Worm (Caenorhabditis elegans) whole organism, L4 larva: Measurements from ENCODE around the gene ttn-1.

Experiments
- F37D6.2 ChIP-seq: sonication (generic microtip); optimal IDR thresholded peaks from 2 replicates; lab custom pipeline; 2016; ENCODE audit warnings: mild to moderate bottlenecking, missing genetic modification characterization, missing compliant biosample characterization
- T20F7.1 ChIP-seq: fragments of 200-800 bp; sonication (Bioruptor generic); optimal IDR thresholded peaks from 2 replicates; lab custom pipeline; 2018; ENCODE audit warnings: mild to moderate bottlenecking, missing genetic modification characterization, missing compliant biosample characterization
- Y105C5A.15 ChIP-seq: fragments of 200-800 bp; sonication (Bioruptor generic); IDR thresholded peaks from 2 replicates; pipeline ENCODE4 v1.3.6; 2022; ENCODE audit warnings: missing genetic modification characterization, missing compliant biosample characterization
- Y48G9A.11 ChIP-seq: fragments of 200-800 bp; sonication (Bioruptor generic); IDR thresholded peaks from 2 replicates; pipeline ENCODE4 v1.3.6; 2022; ENCODE audit warnings: missing genetic modification reagents, missing genetic modification characterization, missing compliant biosample characterization
- aha-1 ChIP-seq: fragments of 150-350 bp; peaks from one replicate; lab custom pipeline; 2014; ENCODE audit warnings: missing biosample characterization, missing genetic modification characterization
- ama-1 ChIP-seq: fragments of 150-350 bp; optimal IDR thresholded peaks from 2 replicates; lab custom pipeline; 2014; ENCODE audit warnings: inconsistent platforms, mixed read lengths
- arid-1 ChIP-seq: fragments of 200-800 bp; sonication (Bioruptor generic); conservative IDR thresholded peaks from 2 replicates; pipeline ENCODE4 v1.3.6; 2022; ENCODE audit warnings: missing genetic modification reagents, missing genetic modification characterization, missing compliant biosample characterization
- ceh-20 ChIP-seq: fragments of 200-800 bp; sonication (Bioruptor generic); IDR thresholded peaks from 2 replicates; pipeline ENCODE4 v1.3.6; 2022; ENCODE audit warnings: missing genetic modification reagents, missing genetic modification characterization, missing compliant biosample characterization
- ceh-32 ChIP-seq: sonication (generic microtip); optimal IDR thresholded peaks from 2 replicates; lab custom pipeline; 2016; ENCODE audit warnings: mild to moderate bottlenecking, missing genetic modification characterization, missing compliant biosample characterization; ENCODE audit not compliant: poor library complexity
- ceh-44 ChIP-seq: fragments of 200-800 bp; sonication (Bioruptor generic); IDR thresholded peaks from 2 replicates; pipeline ENCODE4 v1.3.6; 2022; ENCODE audit warnings: missing genetic modification reagents, missing genetic modification characterization, missing compliant biosample characterization
- ceh-62 ChIP-seq: sonication (generic microtip); optimal IDR thresholded peaks from 2 replicates; lab custom pipeline; 2017; ENCODE audit warnings: missing biosample characterization, missing genetic modification characterization
- ceh-82 ChIP-seq: sonication (generic microtip); optimal IDR thresholded peaks from 2 replicates; lab custom pipeline; 2017; ENCODE audit warnings: missing biosample characterization, missing genetic modification characterization
- ctbp-1 ChIP-seq: fragments of 200-800 bp; sonication (Bioruptor generic); IDR thresholded peaks from 2 replicates; pipeline ENCODE4 v1.3.6; 2022; ENCODE audit warnings: missing genetic modification reagents, missing genetic modification characterization, missing compliant biosample characterization
- daf-12 ChIP-seq: fragments of 150-350 bp; optimal IDR thresholded peaks from 2 replicates; lab custom pipeline; 2014; ENCODE audit warnings: missing biosample characterization, missing genetic modification reagents, missing genetic modification characterization
- daf-16 ChIP-seq, 3 experiments: sonication (generic microtip); optimal IDR thresholded peaks; 2 replicates each; lab custom pipeline; 2016 to 2017; ENCODE audit warnings: missing genetic modification characterization in 3 of 3, missing genetic modification reagents in 3 of 3, mild to moderate bottlenecking in 2 of 3, missing compliant biosample characterization in 2 of 3, missing biosample characterization in 1 of 3, moderate library complexity in 1 of 3
- daf-8 ChIP-seq: fragments of 200-800 bp; sonication (Bioruptor generic); IDR thresholded peaks from 2 replicates; pipeline ENCODE4 v1.3.6; 2022; ENCODE audit warnings: missing genetic modification characterization, missing compliant biosample characterization
- dmd-8 ChIP-seq: fragments of 200-800 bp; sonication (Bioruptor generic); IDR thresholded peaks from 2 replicates; pipeline ENCODE4 v1.3.6; 2022; ENCODE audit warnings: missing genetic modification characterization, missing compliant biosample characterization
- dmd-9 ChIP-seq: fragments of 200-800 bp; sonication (Bioruptor generic); IDR thresholded peaks from 2 replicates; pipeline ENCODE4 v1.3.6; 2022; ENCODE audit warnings: missing genetic modification reagents, missing genetic modification characterization, missing compliant biosample characterization
- duxl-1 ChIP-seq: sonication (generic microtip); optimal IDR thresholded peaks from 2 replicates; lab custom pipeline; 2016; ENCODE audit warnings: mild to moderate bottlenecking, missing genetic modification characterization, moderate library complexity, missing compliant biosample characterization; ENCODE audit not compliant: poor library complexity
- dve-1 ChIP-seq: sonication (generic microtip); optimal IDR thresholded peaks from 2 replicates; lab custom pipeline; 2017; ENCODE audit warnings: antibody characterized with exemption, mild to moderate bottlenecking, missing genetic modification characterization, missing compliant biosample characterization; ENCODE audit not compliant: insufficient read depth
- fkh-10 ChIP-seq: fragments of 150-350 bp; optimal IDR thresholded peaks from 2 replicates; lab custom pipeline; 2014; ENCODE audit warnings: missing biosample characterization, missing genetic modification reagents, missing genetic modification characterization
- fos-1 ChIP-seq: fragments of 150-350 bp; optimal IDR thresholded peaks from 2 replicates; lab custom pipeline; 2014; ENCODE audit warnings: missing biosample characterization, missing genetic modification characterization
- gei-8 ChIP-seq: fragments of 200-800 bp; sonication (Bioruptor generic); optimal IDR thresholded peaks from 2 replicates; lab custom pipeline; 2018; ENCODE audit warnings: mild to moderate bottlenecking, missing genetic modification characterization, missing compliant biosample characterization
- lin-1 ChIP-seq: fragments of 200-800 bp; sonication (Bioruptor generic); IDR thresholded peaks from 2 replicates; pipeline ENCODE4 v1.3.6; 2022; ENCODE audit warnings: missing genetic modification reagents, missing genetic modification characterization, missing compliant biosample characterization
- lin-29 ChIP-seq: fragments of 200-800 bp; sonication (Bioruptor generic); IDR thresholded peaks from 2 replicates; pipeline ENCODE4 v1.3.6; 2022; ENCODE audit warnings: missing genetic modification reagents, missing genetic modification characterization, missing compliant biosample characterization
- mdl-1 ChIP-seq, 2 experiments: fragments of 150-350 bp in 1 of 2; sonication (generic microtip) in 1 of 2; optimal IDR thresholded peaks; 2 replicates each; lab custom pipeline; 2014 to 2017; ENCODE audit warnings: missing biosample characterization in 2 of 2, missing genetic modification characterization in 2 of 2
- mep-1 ChIP-seq: fragments of 150-350 bp; sonication (generic microtip); optimal IDR thresholded peaks from 3 replicates; lab custom pipeline; 2014; ENCODE audit warnings: missing biosample characterization, missing genetic modification characterization
- mes-2 ChIP-seq: sonication (generic microtip); optimal IDR thresholded peaks from 2 replicates; lab custom pipeline; 2016; ENCODE audit warnings: missing genotype, mild to moderate bottlenecking, missing genetic modification characterization, missing compliant biosample characterization; ENCODE audit not compliant: poor library complexity, severe bottlenecking
- nhr-10 ChIP-seq: fragments of 150-350 bp; optimal IDR thresholded peaks from 2 replicates; lab custom pipeline; 2014; ENCODE audit warnings: missing biosample characterization, missing genetic modification characterization
- nhr-102 ChIP-seq: sonication (generic microtip); optimal IDR thresholded peaks from 2 replicates; lab custom pipeline; 2016; ENCODE audit warnings: mild to moderate bottlenecking, missing genetic modification characterization, moderate library complexity, missing compliant biosample characterization
- nhr-25 ChIP-seq: sonication (generic microtip); optimal IDR thresholded peaks from 2 replicates; lab custom pipeline; 2017; ENCODE audit warnings: missing genetic modification characterization, mild to moderate bottlenecking, missing compliant biosample characterization, antibody characterized with exemption, moderate library complexity, borderline replicate concordance; ENCODE audit not compliant: insufficient read depth
- nhr-28 ChIP-seq: fragments of 150-350 bp; optimal IDR thresholded peaks from 2 replicates; lab custom pipeline; 2014; ENCODE audit warnings: missing biosample characterization, missing genetic modification characterization
- nhr-48 ChIP-seq: sonication (generic microtip); optimal IDR thresholded peaks from 2 replicates; lab custom pipeline; 2016; ENCODE audit warnings: mild to moderate bottlenecking, missing genetic modification characterization, missing compliant biosample characterization
- nhr-6 ChIP-seq: fragments of 150-350 bp; optimal IDR thresholded peaks from 2 replicates; lab custom pipeline; 2014; ENCODE audit warnings: missing biosample characterization, missing genetic modification characterization
- php-3 ChIP-seq: fragments of 200-800 bp; sonication (Bioruptor generic); IDR thresholded peaks from 2 replicates; pipeline ENCODE4 v1.3.6; 2022; ENCODE audit warnings: missing genetic modification reagents, missing genetic modification characterization, missing compliant biosample characterization
- pqm-1 ChIP-seq: sonication (generic microtip); optimal IDR thresholded peaks from 2 replicates; lab custom pipeline; 2017; ENCODE audit warnings: missing biosample characterization, missing genetic modification characterization
- saeg-2 ChIP-seq: fragments of 200-800 bp; sonication (Bioruptor generic); IDR thresholded peaks from 2 replicates; pipeline ENCODE4 v1.3.6; 2022; ENCODE audit warnings: missing genetic modification reagents, missing genetic modification characterization, missing compliant biosample characterization
- sdz-12 ChIP-seq: fragments of 200-800 bp; sonication (Bioruptor generic); optimal IDR thresholded peaks from 2 replicates; lab custom pipeline; 2018; ENCODE audit warnings: mild to moderate bottlenecking, missing genetic modification characterization, missing compliant biosample characterization
- snpc-1.2 ChIP-seq: fragments of 200-800 bp; sonication (Bioruptor generic); IDR thresholded peaks from 2 replicates; pipeline ENCODE4 v1.3.6; 2022; ENCODE audit warnings: missing genetic modification reagents, missing genetic modification characterization, missing compliant biosample characterization
- spr-3 ChIP-seq: fragments of 200-800 bp; sonication (Bioruptor generic); optimal IDR thresholded peaks from 2 replicates; lab custom pipeline; 2018; ENCODE audit warnings: mild to moderate bottlenecking, missing genetic modification characterization, missing compliant biosample characterization
- tag-97 ChIP-seq: fragments of 200-800 bp; sonication (Bioruptor generic); IDR thresholded peaks from 2 replicates; pipeline ENCODE4 v1.3.6; 2022; ENCODE audit warnings: missing genetic modification characterization, missing compliant biosample characterization
- unc-39 ChIP-seq: sonication (generic microtip); optimal IDR thresholded peaks from 2 replicates; lab custom pipeline; 2017; ENCODE audit warnings: missing biosample characterization, missing genetic modification characterization
- vab-7 ChIP-seq: fragments of 200-800 bp; sonication (Bioruptor generic); IDR thresholded peaks from 2 replicates; pipeline ENCODE4 v1.3.6; 2022; ENCODE audit warnings: missing genetic modification reagents, missing genetic modification characterization, missing compliant biosample characterization
- zfp-2 ChIP-seq: sonication (generic microtip); optimal IDR thresholded peaks from 2 replicates; lab custom pipeline; 2016; ENCODE audit warnings: mild to moderate bottlenecking, missing genetic modification characterization, missing compliant biosample characterization
- zip-2 ChIP-seq: fragments of 150-350 bp; optimal IDR thresholded peaks from 2 replicates; lab custom pipeline; 2014; ENCODE audit warnings: missing biosample characterization, missing genetic modification characterization

ttn-1 gene

ce11 chrV:6229457-6229949, 27.1 kb upstream of the ttn-1 start (continued):
- TF ChIP-seq ama-1 (lab: Kevin White, UChicago): peak; percentile 36
- peak; percentile 79; the same call in 1 of the 2 replicates for TF ChIP-seq lin-1 (GFP tag; lab: Robert Waterston, UW)
- peak; percentile 68 to 73 for TF ChIP-seq daf-16 (GFP tag; optimal IDR thresholded peaks at IDR 0.05; lab: Kevin White, UChicago)
- TF ChIP-seq daf-16 (tag; optimal IDR thresholded peaks at IDR 0.05; lab: Kevin White, UChicago): peak; percentile 59

- no peak for TF ChIP-seq php-3 (GFP tag; lab: Robert Waterston, UW)
- TF ChIP-seq daf-12 (tag; lab: Kevin White, UChicago): no peak
- no peak for TF ChIP-seq mep-1 (tag; lab: Kevin White, UChicago)
- no peak for TF ChIP-seq dmd-8 (GFP tag; lab: Robert Waterston, UW)
- 0 out of 2 replicates have a peak, but pooled peaks have one; percentile 18 for TF ChIP-seq snpc-1.2
- no peak for TF ChIP-seq ceh-62 (tag; lab: Kevin White, UChicago)
- peak; percentile 66 for TF ChIP-seq nhr-6 (tag; lab: Kevin White, UChicago)
- TF ChIP-seq ceh-82 (tag; lab: Kevin White, UChicago): no peak
- TF ChIP-seq T20F7.1 (GFP tag; lab: Kevin White, UChicago): no peak
- no peak for TF ChIP-seq F37D6.2
- 0 out of 2 replicates have a peak, but pooled peaks have one; percentile 3 for TF ChIP-seq lin-1 (GFP tag; lab: Robert Waterston, UW)
- TF ChIP-seq lin-29 (GFP tag; lab: Robert Waterston, UW): no peak
- 0 out of 2 replicates have a peak, but pooled peaks have one; percentile 29 for TF ChIP-seq Y105C5A.15 (GFP tag; lab: Robert Waterston, UW)
- no peak for TF ChIP-seq tag-97
- no peak for TF ChIP-seq pqm-1 (tag; lab: Kevin White, UChicago)
- TF ChIP-seq sdz-12 (GFP tag; lab: Kevin White, UChicago): no peak
- no peak for TF ChIP-seq nhr-28 (tag; lab: Kevin White, UChicago)
- TF ChIP-seq nhr-102 (tag; lab: Kevin White, UChicago): no peak
- TF ChIP-seq fkh-10: peak; percentile 3
- no peak for TF ChIP-seq saeg-2
- TF ChIP-seq ctbp-1 (GFP tag; lab: Robert Waterston, UW): no peak
- no peak for TF ChIP-seq ceh-20 (GFP tag; lab: Robert Waterston, UW)
- peak; percentile 16 for TF ChIP-seq zip-2
- no peak for TF ChIP-seq nhr-10 (tag; lab: Kevin White, UChicago)
- TF ChIP-seq Y48G9A.11 (GFP tag; lab: Robert Waterston, UW): no peak
- TF ChIP-seq, all 104 proteins: peak for 6
Observed at ce11 chrV:6228920-6229456, 26.6 kb upstream of the ttn-1 start.

- no peak for TF ChIP-seq ceh-32 (tag; lab: Kevin White, UChicago)
- TF ChIP-seq ceh-20 (GFP tag; lab: Robert Waterston, UW): peak; percentile 65; the same call in 1 of the 2 replicates
- peak; percentile 97 for TF ChIP-seq aha-1 (tag; lab: Kevin White, UChicago)
- no peak for TF ChIP-seq spr-3 (GFP tag; lab: Kevin White, UChicago)
- TF ChIP-seq nhr-48 (tag; lab: Kevin White, UChicago): no peak
- TF ChIP-seq lin-29 (GFP tag; lab: Robert Waterston, UW): no peak
- TF ChIP-seq zfp-2 (tag; lab: Kevin White, UChicago): no peak
- TF ChIP-seq nhr-25: no peak
- no peak for TF ChIP-seq unc-39 (tag; lab: Kevin White, UChicago)
- TF ChIP-seq duxl-1 (tag; lab: Kevin White, UChicago): peak; percentile 18
- peak in 1 of 2 experiments; percentile 51 for TF ChIP-seq mdl-1 (tag; optimal IDR thresholded peaks at IDR 0.05; lab: Kevin White, UChicago)
- 0 out of 2 replicates have a peak, but pooled peaks have one; percentile 8 for TF ChIP-seq arid-1 (GFP tag; lab: Robert Waterston, UW)
- TF ChIP-seq mes-2 (tag; lab: Kevin White, UChicago): peak; percentile 42
- TF ChIP-seq ceh-44 (GFP tag; lab: Robert Waterston, UW): 0 out of 2 replicates have a peak, but pooled peaks have one; percentile 34
- TF ChIP-seq nhr-28 (tag; lab: Kevin White, UChicago): peak; percentile 28
- peak; percentile 12 for TF ChIP-seq fos-1 (tag; lab: Kevin White, UChicago)
- no peak for TF ChIP-seq ctbp-1 (GFP tag; lab: Robert Waterston, UW)
- TF ChIP-seq vab-7 (GFP tag; lab: Robert Waterston, UW): no peak
- no peak for TF ChIP-seq dmd-9 (GFP tag; lab: Robert Waterston, UW)
- peak; percentile 54 for TF ChIP-seq snpc-1.2
- TF ChIP-seq nhr-10 (tag; lab: Kevin White, UChicago): peak; percentile 79
- no peak for TF ChIP-seq daf-8
- peak; percentile 48 for TF ChIP-seq dve-1
- TF ChIP-seq gei-8 (GFP tag; lab: Kevin White, UChicago): no peak
Observed at ce11 chrV:6228400-6228895, 26.0 kb upstream of the ttn-1 start.
